Fruit fly (Drosophila melanogaster): ENCODE results near the gene RhoGAP5A.

RhoGAP5A gene

DNA sequence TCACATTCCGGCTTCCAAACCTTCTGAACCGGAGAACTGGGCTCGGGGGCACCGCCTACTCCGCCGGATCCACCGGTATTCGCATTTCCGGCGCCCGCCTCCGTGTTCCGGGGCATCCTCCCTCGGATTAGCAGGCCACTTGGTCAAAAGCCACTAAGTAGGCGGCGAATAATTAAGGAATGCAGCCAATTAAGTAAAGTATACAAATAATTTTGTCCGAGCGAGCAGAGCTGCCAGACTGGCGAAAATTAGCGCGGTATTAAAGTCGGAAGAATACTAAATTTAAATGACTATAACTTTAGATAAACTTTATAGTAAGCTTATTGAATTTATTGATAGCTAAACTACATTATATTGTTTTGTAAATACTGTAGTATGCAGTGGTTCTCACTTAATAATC, at the start of gene RhoGAP5A:
Gene RhoGAP5A, minus strand, starts transcription at position 245 of the 400 bp plus-strand sequence.
- TF ChIP-seq EcR (GFP tag; optimal IDR thresholded peaks at IDR 0.05), result no peak
- TF ChIP-seq pan (optimal IDR thresholded peaks at IDR 0.05), result no peak
- no peak for TF ChIP-seq CG8478 (optimal IDR thresholded peaks at IDR 0.05)
- no peak for TF ChIP-seq Dll (optimal IDR thresholded peaks at IDR 0.05)
- no peak for TF ChIP-seq usp (GFP tag; optimal IDR thresholded peaks at IDR 0.05)
- no peak for TF ChIP-seq psq (optimal IDR thresholded peaks at IDR 0.05)

DNA sequence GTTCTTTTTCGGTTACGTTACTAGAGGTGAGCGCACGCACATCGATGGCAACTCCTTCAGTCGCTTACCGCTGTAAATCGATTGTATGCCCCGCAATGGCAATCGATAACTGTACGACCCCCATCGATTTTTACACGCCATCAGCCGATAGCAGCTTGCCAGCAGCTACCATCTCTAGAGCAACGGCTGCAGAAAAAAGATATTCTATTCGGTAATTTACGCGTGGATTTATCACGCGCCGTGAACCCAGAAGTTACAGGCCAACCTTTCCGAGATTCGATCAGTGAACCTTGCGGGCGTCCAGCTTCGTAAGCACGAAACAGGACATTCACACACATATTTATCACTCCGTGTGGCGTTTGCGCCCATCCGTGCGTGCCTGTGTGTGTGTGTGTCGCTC, 47.3 kb upstream of the RhoGAP5A start, which contains the start of the genes Sirt4 and CG4119:
Gene Sirt4, minus strand, starts transcription at position 39 of the 400 bp plus-strand sequence.
Gene CG4119, plus strand, starts transcription at position 151 of the 400 bp plus-strand sequence.
- TF ChIP-seq pan (optimal IDR thresholded peaks at IDR 0.05) (no peak), psq (optimal IDR thresholded peaks at IDR 0.05) (no peak), Dll (optimal IDR thresholded peaks at IDR 0.05) (no peak), usp (GFP tag; optimal IDR thresholded peaks at IDR 0.05) (no peak), CG8478 (optimal IDR thresholded peaks at IDR 0.05) (no peak)

DNA sequence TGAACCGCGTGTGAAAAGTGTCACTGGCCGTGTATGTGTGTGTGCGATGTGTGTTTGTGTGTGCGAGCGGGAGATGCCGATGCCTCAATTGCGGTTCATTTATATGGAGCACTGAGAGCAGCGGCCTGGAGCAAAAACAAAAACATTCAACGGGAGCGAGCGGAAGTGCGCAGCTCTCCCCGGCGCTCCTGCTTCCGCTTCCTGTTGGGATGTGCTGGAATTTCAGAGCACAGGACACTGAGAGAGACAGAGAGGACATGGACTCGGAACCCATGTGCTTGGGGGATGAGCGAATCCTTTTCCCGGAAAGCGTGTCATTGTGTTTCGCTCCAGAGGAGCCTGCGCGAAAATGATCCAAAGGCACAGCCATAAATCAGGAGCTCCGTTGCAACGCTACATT, 45.6 kb upstream of the RhoGAP5A start:
- TF ChIP-seq EcR (GFP tag; optimal IDR thresholded peaks at IDR 0.05) (no peak), Dll (optimal IDR thresholded peaks at IDR 0.05) (no peak), pan (optimal IDR thresholded peaks at IDR 0.05) (no peak), psq (optimal IDR thresholded peaks at IDR 0.05) (no peak), CG8478 (optimal IDR thresholded peaks at IDR 0.05) (no peak)

DNA sequence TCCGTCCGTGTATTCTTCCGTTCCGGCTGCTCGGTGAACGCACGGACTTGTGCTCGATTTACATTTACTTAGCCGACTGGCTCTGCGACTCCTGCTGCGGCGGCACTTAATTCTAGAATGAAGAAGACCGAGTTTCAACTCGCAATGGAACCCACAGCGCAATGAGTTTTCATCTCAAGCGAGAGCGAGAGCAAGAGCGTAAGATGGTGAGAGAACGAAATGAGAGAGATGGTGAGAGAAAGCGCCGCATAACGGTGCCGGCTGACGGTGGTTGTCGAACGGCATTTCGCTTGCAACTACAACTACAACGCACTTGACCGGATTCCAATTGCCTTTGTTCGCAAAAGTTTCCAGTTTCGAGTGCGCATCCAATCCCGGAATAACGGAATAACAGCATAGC, 44.2 kb upstream of the RhoGAP5A start, which contains the start of gene OtopLc:
Gene OtopLc, minus strand, starts transcription at position 101 of the 400 bp plus-strand sequence.
- TF ChIP-seq EcR (GFP tag; optimal IDR thresholded peaks at IDR 0.05), result no peak
- no peak for TF ChIP-seq pan (optimal IDR thresholded peaks at IDR 0.05)
- TF ChIP-seq usp (GFP tag; optimal IDR thresholded peaks at IDR 0.05), result no peak
- TF ChIP-seq psq (optimal IDR thresholded peaks at IDR 0.05), result no peak
- no peak for TF ChIP-seq Dll (optimal IDR thresholded peaks at IDR 0.05)
- no peak for TF ChIP-seq CG8478 (optimal IDR thresholded peaks at IDR 0.05)

DNA sequence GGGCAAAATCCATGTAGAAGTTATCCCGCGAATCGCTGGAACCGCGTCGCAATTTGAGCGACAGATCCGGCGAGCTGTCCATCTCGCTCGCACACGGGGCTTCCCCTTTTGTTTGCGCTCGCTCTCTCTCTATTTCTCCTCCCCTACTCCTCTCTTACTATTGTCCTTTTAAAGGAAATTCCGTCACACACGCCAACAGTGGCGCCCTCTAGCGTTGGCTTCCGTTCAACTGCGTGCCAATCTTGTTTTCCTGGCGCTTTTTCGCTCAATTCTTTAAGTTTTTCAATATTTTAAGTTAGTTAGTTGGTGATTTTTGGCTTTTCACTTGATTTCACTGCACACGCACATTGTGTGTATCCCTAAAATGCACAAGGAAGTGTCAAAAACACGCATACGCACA, 43.4 kb upstream of the RhoGAP5A start:
- TF ChIP-seq psq (optimal IDR thresholded peaks at IDR 0.05), result no peak
- no peak for TF ChIP-seq CG8478 (optimal IDR thresholded peaks at IDR 0.05)

DNA sequence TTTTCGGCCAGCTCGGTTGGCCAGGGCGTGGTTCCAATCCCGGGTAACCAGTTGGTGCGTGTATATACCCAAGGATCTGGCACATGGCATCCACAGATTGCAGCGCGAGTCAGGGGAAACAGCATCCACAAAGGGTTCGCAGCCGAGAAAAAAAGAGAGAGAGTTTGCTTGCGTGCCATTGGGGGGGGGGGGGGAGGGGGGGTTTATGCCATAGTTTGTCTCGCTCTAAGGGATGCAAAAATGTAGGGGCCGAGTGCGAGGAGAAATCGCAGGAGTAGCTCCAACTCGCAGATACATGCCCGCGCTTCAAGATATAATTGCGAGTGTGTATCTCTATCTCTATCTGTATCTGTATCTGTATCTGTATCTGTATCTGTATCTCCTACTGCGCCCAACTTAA, 31.4 kb upstream of the RhoGAP5A start:
- TF ChIP-seq CG8478 (optimal IDR thresholded peaks at IDR 0.05) (no peak), usp (GFP tag; optimal IDR thresholded peaks at IDR 0.05) (no peak), Dll (optimal IDR thresholded peaks at IDR 0.05) (no peak), psq (optimal IDR thresholded peaks at IDR 0.05) (no peak), pan (optimal IDR thresholded peaks at IDR 0.05) (no peak), EcR (GFP tag; optimal IDR thresholded peaks at IDR 0.05) (no peak)

DNA sequence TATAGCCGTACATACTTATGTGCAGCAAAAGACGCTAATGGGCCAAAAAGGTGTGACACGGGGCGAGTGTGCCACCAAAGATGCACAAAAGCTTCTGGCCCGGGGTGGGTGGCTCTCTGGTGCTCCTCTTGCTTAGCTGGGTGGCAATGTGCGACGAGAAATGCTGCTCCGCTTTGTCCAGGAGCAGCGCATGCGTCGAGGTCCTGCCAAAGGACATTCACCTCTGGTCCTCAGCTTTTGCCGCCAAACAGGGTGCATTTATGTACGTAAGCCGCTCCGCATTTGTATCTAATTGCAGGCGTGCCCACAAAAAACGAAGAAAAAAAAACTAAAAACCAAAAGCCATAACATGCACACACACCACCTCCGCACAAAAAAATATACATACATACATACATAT, 30.8 kb upstream of the RhoGAP5A start:
- no peak for TF ChIP-seq CG8478 (optimal IDR thresholded peaks at IDR 0.05)
- no peak for TF ChIP-seq pan (optimal IDR thresholded peaks at IDR 0.05)
- no peak for TF ChIP-seq Dll (optimal IDR thresholded peaks at IDR 0.05)
- no peak for TF ChIP-seq usp (GFP tag; optimal IDR thresholded peaks at IDR 0.05)
- no peak for TF ChIP-seq EcR (GFP tag; optimal IDR thresholded peaks at IDR 0.05)
- TF ChIP-seq psq (optimal IDR thresholded peaks at IDR 0.05), result no peak

DNA sequence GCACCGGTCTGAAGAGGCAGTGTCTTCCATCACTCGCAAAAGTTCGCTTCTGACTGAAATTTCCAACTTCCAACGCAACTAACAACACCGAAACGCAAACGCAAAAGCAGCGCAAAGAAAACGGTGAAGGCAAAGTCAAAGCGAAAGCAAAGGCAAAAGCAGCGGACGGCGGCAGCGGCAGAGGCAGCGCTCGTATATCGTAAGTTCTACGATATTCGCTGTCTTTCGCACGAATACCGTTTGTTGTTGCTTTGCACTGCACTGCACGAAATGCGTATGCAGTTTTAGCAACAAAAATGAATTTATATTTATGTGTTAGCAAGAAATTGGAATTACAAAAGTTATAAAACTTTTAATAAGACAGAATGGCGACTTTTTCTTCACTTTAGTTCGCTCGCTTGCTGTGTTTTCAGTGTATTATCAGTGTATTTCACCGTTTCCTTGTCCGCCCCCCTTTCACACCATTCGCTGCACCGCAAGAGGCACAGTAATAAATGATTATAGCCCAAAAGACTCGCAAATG, 29.9 kb upstream of the RhoGAP5A start, which contains the start of gene OtopLa:
Gene OtopLa, minus strand, starts transcription at position 51 of the 523 bp plus-strand sequence.
- TF ChIP-seq EcR (GFP tag; optimal IDR thresholded peaks at IDR 0.05) (no peak), CG8478 (optimal IDR thresholded peaks at IDR 0.05) (no peak), Dll (optimal IDR thresholded peaks at IDR 0.05) (no peak)

DNA sequence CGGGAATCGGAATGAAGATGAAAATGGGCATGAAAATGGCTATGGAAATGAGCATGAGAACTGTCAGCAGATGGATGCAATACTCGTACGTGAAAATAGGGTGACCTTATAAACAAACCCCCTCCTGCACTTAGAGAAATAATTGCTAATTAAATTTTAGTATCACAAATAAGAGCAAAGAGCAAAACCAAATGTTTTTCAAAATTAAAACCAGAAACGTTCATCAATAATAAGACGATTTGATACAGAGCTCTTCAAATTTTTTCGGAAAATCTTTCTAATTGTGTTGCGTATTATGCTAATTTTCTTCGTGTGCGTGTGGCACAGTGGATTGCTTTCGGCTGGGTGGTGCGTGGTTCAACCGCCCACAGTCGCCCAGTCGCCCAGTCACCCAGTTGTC, 27.6 kb upstream of the RhoGAP5A start:
- TF ChIP-seq EcR (GFP tag; optimal IDR thresholded peaks at IDR 0.05) (no peak), psq (optimal IDR thresholded peaks at IDR 0.05) (no peak), pan (optimal IDR thresholded peaks at IDR 0.05) (no peak), usp (GFP tag; optimal IDR thresholded peaks at IDR 0.05) (no peak), CG8478 (optimal IDR thresholded peaks at IDR 0.05) (no peak)

DNA sequence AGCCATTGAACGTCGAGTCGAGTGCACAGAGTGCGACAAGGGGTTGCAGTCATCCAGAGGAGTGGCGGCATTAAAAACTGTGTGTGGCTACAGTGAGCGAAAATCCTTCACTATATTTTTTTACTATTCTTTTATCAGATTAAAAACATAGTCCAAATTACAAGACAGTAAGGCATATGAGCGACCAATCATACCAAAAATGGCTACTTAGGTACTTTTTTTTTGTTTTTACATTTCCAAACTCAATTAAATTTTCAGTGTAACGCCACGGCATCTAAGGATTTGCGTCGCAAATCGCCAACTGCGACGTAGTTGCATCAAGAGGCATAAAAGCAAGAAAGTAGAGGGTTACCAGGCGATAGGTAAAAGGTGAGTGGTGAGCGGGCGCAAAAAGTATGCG, 20.5 kb upstream of the RhoGAP5A start:
- TF ChIP-seq psq (optimal IDR thresholded peaks at IDR 0.05), result no peak
- TF ChIP-seq EcR (GFP tag; optimal IDR thresholded peaks at IDR 0.05), result no peak
- no peak for TF ChIP-seq CG8478 (optimal IDR thresholded peaks at IDR 0.05)

DNA sequence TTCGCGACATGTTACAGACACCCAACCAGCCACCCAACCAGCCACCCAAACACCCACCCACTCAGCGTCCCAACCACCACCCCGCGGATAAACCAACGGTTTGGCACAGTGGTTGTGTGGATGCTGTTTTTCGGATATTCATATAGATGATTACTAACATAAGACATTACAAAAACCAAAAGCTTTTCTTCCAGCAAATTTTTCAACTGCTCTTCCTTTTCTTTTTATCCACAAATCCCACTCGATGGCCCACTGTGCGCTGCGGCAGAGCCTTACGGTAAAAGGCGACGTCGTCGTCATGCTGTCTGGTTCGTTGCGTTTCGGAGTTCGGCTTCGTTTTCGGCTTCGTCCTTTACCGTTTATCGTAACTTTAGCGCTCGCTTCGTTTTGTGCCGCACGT, 20.0 kb upstream of the RhoGAP5A start:
- TF ChIP-seq CG8478 (optimal IDR thresholded peaks at IDR 0.05) (no peak), usp (GFP tag; optimal IDR thresholded peaks at IDR 0.05) (no peak), Dll (optimal IDR thresholded peaks at IDR 0.05) (no peak), pan (optimal IDR thresholded peaks at IDR 0.05) (no peak), psq (optimal IDR thresholded peaks at IDR 0.05) (no peak), EcR (GFP tag; optimal IDR thresholded peaks at IDR 0.05) (no peak)

DNA sequence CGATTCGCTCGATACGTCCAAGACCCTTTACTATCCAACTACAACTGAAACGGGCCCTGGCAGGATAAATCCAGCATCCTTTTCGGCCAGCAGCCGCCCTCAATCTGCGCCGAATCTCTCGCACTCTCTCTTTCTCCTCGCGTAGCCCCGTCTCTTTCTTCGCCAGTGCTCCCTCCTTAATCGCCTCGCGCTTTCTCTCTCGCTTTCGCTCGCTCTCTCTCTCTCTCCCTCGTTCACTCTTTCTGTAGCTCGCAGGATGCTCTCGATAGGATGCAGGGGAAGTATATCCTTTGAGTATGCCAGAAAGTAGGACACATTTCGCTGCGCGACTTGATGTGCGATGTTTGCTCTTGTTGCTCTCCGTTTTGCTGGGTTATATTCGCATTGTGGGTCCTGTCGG, 18.9 kb upstream of the RhoGAP5A start:
- TF ChIP-seq usp (GFP tag; optimal IDR thresholded peaks at IDR 0.05), result no peak

DNA sequence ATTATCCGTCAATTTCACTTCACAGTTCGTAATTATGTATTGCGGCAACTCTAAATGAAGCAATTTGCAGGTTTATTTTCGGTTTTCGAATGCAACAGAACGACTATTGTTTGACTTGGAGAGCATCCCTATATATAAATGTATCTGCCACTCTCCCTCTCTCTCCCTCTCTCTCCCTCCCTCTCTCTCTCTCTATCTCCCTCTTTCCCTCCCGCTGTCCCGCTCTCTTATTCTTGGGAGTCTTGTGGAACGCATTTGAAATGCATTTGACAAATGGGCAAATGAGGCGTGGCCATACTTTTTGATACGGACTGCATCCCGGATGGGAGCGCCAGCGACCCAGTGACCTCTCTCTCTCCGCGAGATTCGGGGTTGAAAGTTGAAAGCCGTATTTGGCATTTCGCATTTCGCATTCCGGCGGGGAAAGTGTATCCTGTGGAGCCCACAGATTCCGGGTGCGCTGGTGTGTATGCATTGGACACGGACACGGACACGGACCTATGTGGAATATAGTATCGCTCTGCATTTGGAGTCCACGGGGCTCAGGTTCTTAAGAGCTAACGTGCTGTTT, 18.0 kb upstream of the RhoGAP5A start:
- TF ChIP-seq psq (optimal IDR thresholded peaks at IDR 0.05) (no peak), usp (GFP tag; optimal IDR thresholded peaks at IDR 0.05) (no peak), EcR (GFP tag; optimal IDR thresholded peaks at IDR 0.05) (no peak), Dll (optimal IDR thresholded peaks at IDR 0.05) (no peak), CG8478 (optimal IDR thresholded peaks at IDR 0.05) (no peak), pan (optimal IDR thresholded peaks at IDR 0.05) (no peak)

Data from whole organism.